Fruit fly (Drosophila melanogaster) whole organism, prepupa: ENCODE measurements around the gene CG31368.

Experiments used
- CG10631 ChIP-seq: fragments of 200-800 bp; sonication (Bioruptor generic); optimal IDR thresholded peaks from 2 replicates; lab custom pipeline; 2016; ENCODE audit warnings: missing biosample characterization, missing genetic modification characterization
- CG10669 ChIP-seq: fragments of 200-800 bp; sonication (Bioruptor generic); optimal IDR thresholded peaks from 3 replicates; lab custom pipeline; 2018; ENCODE audit warnings: missing biosample characterization, mild to moderate bottlenecking, missing genetic modification characterization, moderate library complexity
- CG11762 ChIP-seq: fragments of 200-800 bp; sonication (Bioruptor generic); optimal IDR thresholded peaks from 3 replicates; lab custom pipeline; 2016; ENCODE audit warnings: missing biosample characterization, missing genetic modification characterization; ENCODE audit not compliant: insufficient read depth
- CG11902 ChIP-seq: fragments of 200-800 bp; sonication (Bioruptor generic); optimal IDR thresholded peaks from 3 replicates; lab custom pipeline; 2016; ENCODE audit warnings: missing biosample characterization, missing genetic modification characterization
- CG15336 ChIP-seq: fragments of 200-800 bp; sonication (Bioruptor generic); IDR thresholded peaks from 2 replicates; pipeline ENCODE4 v1.3.6; 2022; ENCODE audit warnings: missing biosample characterization, missing genetic modification characterization
- CG1621 ChIP-seq: fragments of 200-800 bp; sonication (Bioruptor generic); optimal IDR thresholded peaks from 3 replicates; lab custom pipeline; 2018; ENCODE audit warnings: missing biosample characterization, mild to moderate bottlenecking, missing genetic modification characterization
- CG32006 ChIP-seq: fragments of 200-800 bp; sonication (Bioruptor generic); optimal IDR thresholded peaks from 3 replicates; lab custom pipeline; 2017; ENCODE audit warnings: missing biosample characterization, mild to moderate bottlenecking, missing genetic modification characterization
- CG34406 ChIP-seq: fragments of 200-800 bp; sonication (Bioruptor generic); optimal IDR thresholded peaks from 3 replicates; lab custom pipeline; 2016; ENCODE audit warnings: missing biosample characterization, missing genetic modification characterization
- CG3919 ChIP-seq: fragments of 200-800 bp; sonication (Bioruptor generic); optimal IDR thresholded peaks from 3 replicates; lab custom pipeline; 2016; ENCODE audit warnings: missing biosample characterization, missing genetic modification characterization
- CG4318 ChIP-seq: fragments of 200-800 bp; sonication (Bioruptor generic); optimal IDR thresholded peaks from 3 replicates; lab custom pipeline; 2017; ENCODE audit warnings: missing biosample characterization, mild to moderate bottlenecking, missing genetic modification characterization
- CG6276 ChIP-seq: fragments of 200-800 bp; sonication (Bioruptor generic); optimal IDR thresholded peaks from 2 replicates; lab custom pipeline; 2017; ENCODE audit warnings: missing biosample characterization, mild to moderate bottlenecking, missing genetic modification characterization
- CG6792 ChIP-seq: fragments of 200-800 bp; sonication (Bioruptor generic); optimal IDR thresholded peaks from 3 replicates; lab custom pipeline; 2016; ENCODE audit warnings: missing biosample characterization, missing genetic modification characterization
- CG6854 ChIP-seq: fragments of 200-800 bp; sonication (Bioruptor generic); optimal IDR thresholded peaks from 2 replicates; lab custom pipeline; 2017; ENCODE audit warnings: missing biosample characterization, mild to moderate bottlenecking, missing genetic modification characterization
- CG7368 ChIP-seq: fragments of 200-800 bp; sonication (Bioruptor generic); optimal IDR thresholded peaks from 3 replicates; lab custom pipeline; 2016; ENCODE audit warnings: missing biosample characterization, missing genetic modification characterization
- CG8119 ChIP-seq: fragments of 200-800 bp; sonication (Bioruptor generic); IDR thresholded peaks from 3 replicates; pipeline ENCODE4 v1.3.6; 2022; ENCODE audit warnings: missing biosample characterization, missing genetic modification characterization
- CG8632 ChIP-seq: fragments of 200-800 bp; sonication (Bioruptor generic); optimal IDR thresholded peaks from 3 replicates; lab custom pipeline; 2016; ENCODE audit warnings: missing biosample characterization, missing genetic modification characterization
- CG9139 ChIP-seq: fragments of 200-800 bp; sonication (Bioruptor generic); optimal IDR thresholded peaks from 3 replicates; lab custom pipeline; 2017; ENCODE audit warnings: missing biosample characterization, mild to moderate bottlenecking, missing genetic modification characterization
- Eip75B ChIP-seq: fragments of 200-800 bp; sonication (Bioruptor generic); optimal IDR thresholded peaks from 3 replicates; lab custom pipeline; 2016; ENCODE audit warnings: missing biosample characterization, missing genetic modification characterization
- Eip93F ChIP-seq: fragments of 200-800 bp; sonication (Bioruptor generic); optimal IDR thresholded peaks from 2 replicates; lab custom pipeline; 2016; ENCODE audit warnings: missing biosample characterization, mild to moderate bottlenecking, missing genetic modification characterization
- Ets21C ChIP-seq: fragments of 200-800 bp; sonication (Bioruptor generic); optimal IDR thresholded peaks from 3 replicates; lab custom pipeline; 2016; ENCODE audit warnings: missing biosample characterization, missing genetic modification characterization
- Ets96B ChIP-seq: fragments of 200-800 bp; optimal IDR thresholded peaks from 2 replicates; lab custom pipeline; 2019; ENCODE audit warnings: missing biosample characterization, mild to moderate bottlenecking, missing genetic modification characterization, moderate library complexity
- Hr38 ChIP-seq: sonication (Bioruptor generic); optimal IDR thresholded peaks from 2 replicates; lab custom pipeline; 2016; ENCODE audit warnings: missing biosample characterization, missing genetic modification characterization
- Lpt ChIP-seq: fragments of 200-800 bp; sonication (Bioruptor generic); optimal IDR thresholded peaks from 3 replicates; lab custom pipeline; 2016; ENCODE audit warnings: missing biosample characterization, missing genetic modification characterization
- Met ChIP-seq: fragments of 200-800 bp; sonication (Bioruptor generic); optimal IDR thresholded peaks from 3 replicates; lab custom pipeline; 2016; ENCODE audit warnings: missing biosample characterization, missing genetic modification characterization
- OdsH ChIP-seq: fragments of 200-800 bp; sonication (Bioruptor generic); optimal IDR thresholded peaks from 3 replicates; lab custom pipeline; 2016; ENCODE audit warnings: missing biosample characterization, missing genetic modification characterization
- Smox ChIP-seq: fragments of 200-800 bp; sonication (Bioruptor generic); optimal IDR thresholded peaks from 3 replicates; lab custom pipeline; 2016; ENCODE audit warnings: missing biosample characterization, missing genetic modification characterization
- Sox102F ChIP-seq: fragments of 200-800 bp; sonication (Bioruptor generic); optimal IDR thresholded peaks from 2 replicates; lab custom pipeline; 2016; ENCODE audit warnings: missing biosample characterization, mild to moderate bottlenecking, missing genetic modification characterization
- Sox14 ChIP-seq: fragments of 200-800 bp; sonication (Bioruptor generic); optimal IDR thresholded peaks from 3 replicates; lab custom pipeline; 2016; ENCODE audit warnings: missing biosample characterization, missing genetic modification characterization
- Sox15 ChIP-seq: fragments of 200-800 bp; sonication (Bioruptor generic); optimal IDR thresholded peaks from 3 replicates; lab custom pipeline; 2016; ENCODE audit warnings: missing biosample characterization, missing genetic modification characterization
- achi ChIP-seq: fragments of 200-800 bp; sonication (Bioruptor generic); optimal IDR thresholded peaks from 3 replicates; lab custom pipeline; 2016; ENCODE audit warnings: missing biosample characterization, missing genetic modification characterization
- acj6 ChIP-seq: fragments of 200-800 bp; sonication (Bioruptor generic); optimal IDR thresholded peaks from 3 replicates; lab custom pipeline; 2016; ENCODE audit warnings: missing biosample characterization, missing genetic modification characterization
- dac ChIP-seq: fragments of 200-800 bp; sonication (Bioruptor generic); optimal IDR thresholded peaks from 2 replicates; lab custom pipeline; 2017; ENCODE audit warnings: missing biosample characterization, mild to moderate bottlenecking, missing genetic modification characterization
- eg ChIP-seq: fragments of 200-800 bp; sonication (Bioruptor generic); IDR thresholded peaks from 3 replicates; pipeline ENCODE4 v1.3.6; 2022; ENCODE audit warnings: missing biosample characterization, missing genetic modification characterization
- esn ChIP-seq: fragments of 200-800 bp; sonication (Bioruptor generic); optimal IDR thresholded peaks from 2 replicates; lab custom pipeline; 2016; ENCODE audit warnings: missing biosample characterization, mild to moderate bottlenecking, missing genetic modification characterization, moderate library complexity
- fd59A ChIP-seq: fragments of 200-800 bp; sonication (Bioruptor generic); optimal IDR thresholded peaks from 2 replicates; lab custom pipeline; 2017; ENCODE audit warnings: missing biosample characterization, mild to moderate bottlenecking, missing genetic modification characterization, missing genetic modification reagents
- fkh ChIP-seq: fragments of 200-800 bp; sonication (Bioruptor generic); optimal IDR thresholded peaks from 3 replicates; lab custom pipeline; 2017; ENCODE audit warnings: missing biosample characterization, mild to moderate bottlenecking, missing genetic modification characterization, moderate library complexity
- lz ChIP-seq: fragments of 200-800 bp; sonication (Bioruptor generic); optimal IDR thresholded peaks from 3 replicates; lab custom pipeline; 2016; ENCODE audit warnings: missing biosample characterization, missing genetic modification characterization
- net ChIP-seq: fragments of 200-800 bp; sonication (Bioruptor generic); optimal IDR thresholded peaks from 3 replicates; lab custom pipeline; 2016; ENCODE audit warnings: missing biosample characterization, missing genetic modification characterization
- pdm3 ChIP-seq: fragments of 200-800 bp; sonication (Bioruptor generic); optimal IDR thresholded peaks from 3 replicates; lab custom pipeline; 2016; ENCODE audit warnings: missing biosample characterization, missing genetic modification characterization
- ss ChIP-seq, 2 experiments: fragments of 200-800 bp; sonication (Bioruptor generic); optimal IDR thresholded peaks; 2 replicates in 1 of 2; 3 replicates in 1 of 2; lab custom pipeline; 2017 to 2018; ENCODE audit warnings: mild to moderate bottlenecking in 2 of 2, missing biosample characterization in 2 of 2, missing genetic modification characterization in 2 of 2, moderate library complexity in 1 of 2
- svp ChIP-seq: fragments of 200-800 bp; sonication (Bioruptor generic); peaks from one replicate; lab custom pipeline; 2016; ENCODE audit warnings: missing biosample characterization, missing genetic modification characterization
- topi ChIP-seq: fragments of 200-800 bp; sonication (Bioruptor generic); optimal IDR thresholded peaks from 3 replicates; lab custom pipeline; 2016; ENCODE audit warnings: missing biosample characterization, missing genetic modification characterization
- vri ChIP-seq: fragments of 200-800 bp; sonication (Bioruptor generic); optimal IDR thresholded peaks from 3 replicates; lab custom pipeline; 2016; ENCODE audit warnings: missing biosample characterization, mild to moderate bottlenecking, missing genetic modification characterization

The CG31368 gene

DNA sequence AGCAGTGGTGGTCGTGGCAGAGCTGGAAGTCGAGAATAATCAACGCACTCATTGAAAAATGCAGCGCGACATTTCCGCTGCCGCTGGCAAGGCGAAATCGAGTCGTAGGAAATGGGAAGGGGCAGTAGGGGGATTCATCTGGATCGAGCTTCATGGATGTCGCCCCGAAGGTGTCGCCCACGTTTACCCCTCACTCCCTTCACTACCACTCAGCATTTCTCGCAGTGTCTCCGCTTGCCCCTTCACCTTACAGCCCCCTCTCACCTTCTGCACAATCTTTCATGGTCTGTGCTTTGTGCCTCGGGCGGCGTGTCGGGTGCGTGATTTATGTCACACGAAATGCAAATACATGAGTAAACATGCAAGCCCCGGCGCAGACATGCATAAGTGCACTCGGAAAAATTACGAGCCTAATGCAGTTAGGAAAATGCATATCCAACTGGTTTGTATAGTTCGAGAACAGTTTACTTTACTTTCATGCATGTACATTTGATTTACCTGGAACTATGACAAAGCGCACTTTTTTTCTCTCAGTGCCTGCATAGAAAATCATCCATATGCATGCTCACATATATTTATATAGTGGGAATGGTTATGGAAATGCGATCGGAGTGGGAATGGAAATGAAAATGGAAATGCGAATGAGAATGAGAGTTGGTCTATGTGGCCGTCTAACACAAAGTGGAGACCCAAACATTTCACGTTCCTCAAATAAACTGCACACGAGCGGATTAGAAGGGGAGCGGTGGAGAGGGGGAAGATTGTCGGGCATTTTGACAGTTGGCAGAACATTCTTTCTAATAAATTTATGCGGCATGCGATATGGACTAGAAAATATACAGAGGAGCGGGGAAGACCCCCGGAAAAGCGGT is 33.0 kb upstream of the CG31368 start (continued):
- TF ChIP-seq CG8632 (GFP tag; lab: Kevin White, UChicago): peak; percentile 69
- peak; percentile 60 for TF ChIP-seq Ets21C
- TF ChIP-seq vri (GFP tag; lab: Kevin White, UChicago): peak; percentile 28
- peak; percentile 88 for TF ChIP-seq net (GFP tag; lab: Kevin White, UChicago)
- peak; percentile 93 for TF ChIP-seq eg (GFP tag; lab: Robert Waterston, UW)
- peak; percentile 81 for TF ChIP-seq CG6276 (GFP tag; lab: Kevin White, UChicago)
- TF ChIP-seq CG11902 (GFP tag; lab: Kevin White, UChicago): peak; percentile 68
- peak; percentile 78 for TF ChIP-seq CG6792 (GFP tag; lab: Kevin White, UChicago)
- peak; percentile 83 for TF ChIP-seq CG4318 (GFP tag; lab: Kevin White, UChicago)
- peak; percentile 76 for TF ChIP-seq topi
- peak; percentile 88 for TF ChIP-seq pdm3 (GFP tag; lab: Kevin White, UChicago)
- TF ChIP-seq CG32006: peak; percentile 93
- TF ChIP-seq CG9139 (GFP tag; lab: Kevin White, UChicago): peak; percentile 67
- peak; percentile 84 for TF ChIP-seq CG1621 (tag; lab: Kevin White, UChicago)
- TF ChIP-seq Sox14 (GFP tag; lab: Kevin White, UChicago): peak; percentile 89
- TF ChIP-seq fkh: peak; percentile 80
- peak; percentile 71 for TF ChIP-seq fd59A (GFP tag; lab: Kevin White, UChicago)
- peak; percentile 69 for TF ChIP-seq CG34406

DNA sequence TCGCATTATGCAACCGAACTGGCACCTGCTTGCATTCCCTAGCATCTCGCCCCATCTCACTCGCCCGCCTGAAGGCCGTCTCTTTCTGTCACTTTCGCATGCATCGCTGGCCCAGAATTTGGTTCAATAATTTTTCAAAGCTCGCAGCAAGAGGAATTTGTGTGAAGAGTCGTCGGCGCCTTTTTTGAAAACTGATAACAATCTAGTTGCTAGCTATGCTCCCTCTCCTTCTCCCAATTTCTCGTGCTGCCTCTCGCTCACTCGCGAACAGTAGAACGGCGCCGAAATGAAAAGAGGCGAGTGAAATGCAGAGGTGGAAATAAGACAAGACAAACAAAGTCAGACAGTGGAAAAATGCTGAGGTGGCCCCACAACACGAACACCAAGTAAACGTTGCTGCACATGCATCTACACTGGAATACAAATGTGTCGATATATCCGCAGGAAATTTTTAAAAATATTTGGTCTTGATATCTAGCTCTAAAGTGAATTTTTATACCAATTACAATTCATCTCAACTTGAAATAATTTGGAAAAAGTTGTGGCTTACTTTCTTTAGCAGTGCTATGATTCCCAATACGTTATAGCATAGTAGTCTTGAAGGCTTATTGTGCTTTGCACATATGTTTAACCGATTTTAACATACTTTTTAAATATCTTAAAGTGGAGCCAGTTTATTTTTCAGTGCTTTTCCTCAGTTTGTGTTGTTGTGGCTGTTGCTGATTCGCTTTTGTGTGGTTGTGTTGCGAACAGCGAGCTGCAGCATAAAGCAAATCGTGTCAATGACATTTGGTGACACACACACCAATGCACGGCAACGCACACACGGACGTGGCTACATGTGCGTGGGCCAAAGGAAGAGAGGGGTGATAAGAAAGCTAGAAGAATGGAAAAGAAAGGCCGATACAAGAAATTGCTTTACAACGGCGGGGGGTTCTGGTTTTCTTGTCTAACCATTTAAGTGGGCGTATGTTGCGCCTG is 31.4 kb upstream of the CG31368 start:
- peak; percentile 87 for TF ChIP-seq Eip75B
- TF ChIP-seq esn (GFP tag; lab: Kevin White, UChicago): peak; percentile 76
- TF ChIP-seq lz (GFP tag; lab: Kevin White, UChicago): peak; percentile 73
- TF ChIP-seq CG6792 (GFP tag; lab: Kevin White, UChicago): peak; percentile 75
- TF ChIP-seq vri (GFP tag; lab: Kevin White, UChicago): no peak
- peak; percentile 87 for TF ChIP-seq acj6
- peak; percentile 39 for TF ChIP-seq Sox15 (GFP tag; lab: Kevin White, UChicago)
- TF ChIP-seq net (GFP tag; lab: Kevin White, UChicago): peak; percentile 90
- TF ChIP-seq eg (GFP tag; lab: Robert Waterston, UW): peak; percentile 91
- peak; percentile 97 for TF ChIP-seq CG15336 (GFP tag; lab: Robert Waterston, UW)
- TF ChIP-seq CG6276 (GFP tag; lab: Kevin White, UChicago): peak; percentile 95
- TF ChIP-seq CG8632 (GFP tag; lab: Kevin White, UChicago): peak; percentile 72
- TF ChIP-seq CG7368 (GFP tag; lab: Kevin White, UChicago): peak; percentile 75
- TF ChIP-seq Met (GFP tag; lab: Kevin White, UChicago): peak; percentile 79
- peak; percentile 96 for TF ChIP-seq Lpt
- TF ChIP-seq Ets96B (tag; lab: Kevin White, UChicago): peak; percentile 83
- peak; percentile 98 for TF ChIP-seq CG32006
- TF ChIP-seq fkh: peak; percentile 56
- TF ChIP-seq Eip93F (GFP tag; lab: Kevin White, UChicago): no peak
- TF ChIP-seq Sox102F: peak; percentile 70
- peak; percentile 76 for TF ChIP-seq topi
- peak; percentile 10 for TF ChIP-seq CG6854
- peak; percentile 88 for TF ChIP-seq achi (GFP tag; lab: Kevin White, UChicago)
- peak; percentile 58 for TF ChIP-seq CG11902 (GFP tag; lab: Kevin White, UChicago)
- TF ChIP-seq CG4318 (GFP tag; lab: Kevin White, UChicago): peak; percentile 95
- peak; percentile 97 for TF ChIP-seq CG8119
- TF ChIP-seq CG1621 (tag; lab: Kevin White, UChicago): peak; percentile 76
- peak; percentile 69 for TF ChIP-seq Smox
- TF ChIP-seq svp (GFP tag; lab: Kevin White, UChicago): peak; percentile 92
- peak; percentile 93 for TF ChIP-seq OdsH (GFP tag; lab: Kevin White, UChicago)
- peak; percentile 90 for TF ChIP-seq CG3919
- TF ChIP-seq dac: peak; percentile 96
- peak; percentile 81 for TF ChIP-seq CG11762
- peak; percentile 55 for TF ChIP-seq Hr38 (GFP tag; lab: Kevin White, UChicago)
- TF ChIP-seq CG10669 (GFP tag; lab: Kevin White, UChicago): peak; percentile 82
- TF ChIP-seq CG10631 (GFP tag; lab: Kevin White, UChicago): peak; percentile 89
- peak; percentile 71 for TF ChIP-seq Ets21C
- TF ChIP-seq pdm3 (GFP tag; lab: Kevin White, UChicago): peak; percentile 90
- peak; percentile 68 to 75 for TF ChIP-seq ss (GFP tag; optimal IDR thresholded peaks at IDR 0.05; lab: Kevin White, UChicago)
